Worm (Caenorhabditis elegans): ENCODE measurements around the gene B0464.9.

ce11 chrIII:9467095-9467494 is 1.5 kb downstream of the B0464.9 start, which contains the start of gene baf-1:
- TF ChIP-seq aly-2 (tag; optimal IDR thresholded peaks at IDR 0.05) = no peak
- no peak for TF ChIP-seq zag-1 (tag; optimal IDR thresholded peaks at IDR 0.05)
- peak; percentile 68 for TF ChIP-seq swsn-7 (tag; optimal IDR thresholded peaks at IDR 0.05)
- no peak for TF ChIP-seq ces-1 (GFP tag; optimal IDR thresholded peaks at IDR 0.05)
- no peak for TF ChIP-seq nhr-76 (tag; optimal IDR thresholded peaks at IDR 0.05)
- no peak for TF ChIP-seq unc-62 (GFP tag; optimal IDR thresholded peaks at IDR 0.05)
- no peak for TF ChIP-seq ama-1 (optimal IDR thresholded peaks at IDR 0.05)
- peak; percentile 18 to 55 (median 29) for TF ChIP-seq ceh-82 (tag; optimal IDR thresholded peaks at IDR 0.05)
